Fruit fly (Drosophila melanogaster): Measurements from ENCODE around the gene CG43229.

DNA sequence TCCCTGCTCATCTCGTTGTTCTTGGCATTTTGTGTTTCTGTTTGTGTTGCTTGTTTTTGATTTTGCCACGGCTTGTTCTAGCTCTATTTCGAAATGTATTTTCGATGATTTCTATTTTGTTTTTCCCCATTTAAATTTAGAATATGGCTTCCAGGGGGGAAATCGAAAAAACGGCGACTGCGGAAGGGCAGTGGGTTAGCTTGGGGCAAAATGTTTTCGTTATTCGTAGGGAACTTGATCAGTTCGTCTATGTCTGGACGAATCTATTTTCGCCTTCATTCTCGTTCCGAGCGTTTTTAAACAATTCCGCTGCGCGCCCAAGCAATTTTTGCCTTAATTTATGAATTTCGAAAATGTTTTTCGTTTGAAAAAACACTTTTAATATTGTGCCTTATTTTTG lies 19.8 kb upstream of the CG43229 start:
- TF ChIP-seq pan (optimal IDR thresholded peaks at IDR 0.05), result no peak
- no peak for TF ChIP-seq usp (GFP tag; optimal IDR thresholded peaks at IDR 0.05)

Data from whole organism.